Fruit fly (Drosophila melanogaster): ENCODE results near the gene CHMP2B.

CHMP2B gene

dm6 chr3L:5139312-5139711, at the start of gene CHMP2B, which contains the start of gene Tcs5 (continued):
- peak; percentile 100 for TF ChIP-seq Optix (GFP tag; IDR thresholded peaks at IDR 0.05)
- no peak for TF ChIP-seq Doc3 (GFP tag; IDR thresholded peaks at IDR 0.05; ENCODE audit: partially characterized antibody)
- peak; percentile 100 for TF ChIP-seq CG14050 (GFP tag; IDR thresholded peaks at IDR 0.05)
- peak; percentile 100 for TF ChIP-seq Mrtf (GFP tag; IDR thresholded peaks at IDR 0.05)
- no peak for TF ChIP-seq pita (GFP tag; optimal IDR thresholded peaks at IDR 0.05)
- TF ChIP-seq Taf1 (GFP tag; IDR thresholded peaks at IDR 0.05) = peak; percentile 100
- peak; percentile 99 for TF ChIP-seq sqz (GFP tag; optimal IDR thresholded peaks at IDR 0.05)
- TF ChIP-seq Kr (GFP tag; optimal IDR thresholded peaks at IDR 0.05) = peak; percentile 94
- peak; percentile 99 for TF ChIP-seq mirr (GFP tag; optimal IDR thresholded peaks at IDR 0.05)
- TF ChIP-seq shn (GFP tag; optimal IDR thresholded peaks at IDR 0.05) = peak; percentile 99
- peak; percentile 58 for TF ChIP-seq Bgb (GFP tag; IDR thresholded peaks at IDR 0.05; ENCODE audit: partially characterized antibody)
- no peak for TF ChIP-seq hb (GFP tag; IDR thresholded peaks at IDR 0.05; ENCODE audit: partially characterized antibody)
- peak; percentile 23 for TF ChIP-seq CG1832 (GFP tag; optimal IDR thresholded peaks at IDR 0.05)
- TF ChIP-seq CG12155 (GFP tag; optimal IDR thresholded peaks at IDR 0.05) = peak; percentile 99
- TF ChIP-seq Asciz (GFP tag; optimal IDR thresholded peaks at IDR 0.05) = peak; percentile 99
- TF ChIP-seq oc (tag; optimal IDR thresholded peaks at IDR 0.05) = peak; percentile 100
- TF ChIP-seq emc (GFP tag; optimal IDR thresholded peaks at IDR 0.05) = peak; percentile 99
- peak; percentile 99 for TF ChIP-seq tap (tag; optimal IDR thresholded peaks at IDR 0.05)
- peak; percentile 99 for TF ChIP-seq CG4328 (GFP tag; optimal IDR thresholded peaks at IDR 0.05)
- TF ChIP-seq Lpt (GFP tag; optimal IDR thresholded peaks at IDR 0.05) = no peak
- peak in 1 of 2 experiments; percentile 95 for TF ChIP-seq Hr78 (GFP tag; optimal IDR thresholded peaks at IDR 0.05)
- TF ChIP-seq NFAT (GFP tag; IDR thresholded peaks at IDR 0.05) = peak; percentile 100
- TF ChIP-seq CG7928 (GFP tag; optimal IDR thresholded peaks at IDR 0.05) = peak; percentile 88
- TF ChIP-seq CG12236 (GFP tag; optimal IDR thresholded peaks at IDR 0.05) = peak; percentile 99
- peak; percentile 99 for TF ChIP-seq CG33557 (GFP tag; optimal IDR thresholded peaks at IDR 0.05)
- peak; percentile 99 for TF ChIP-seq CG17612 (GFP tag; IDR thresholded peaks at IDR 0.05)
- TF ChIP-seq B-H1 (GFP tag; IDR thresholded peaks at IDR 0.05) = peak; percentile 100
- peak; percentile 100 for TF ChIP-seq nmo (GFP tag; optimal IDR thresholded peaks at IDR 0.05)
- peak; percentile 99 for TF ChIP-seq slou (GFP tag; optimal IDR thresholded peaks at IDR 0.05)
- no peak for TF ChIP-seq Dfd (GFP tag; optimal IDR thresholded peaks at IDR 0.05)
- TF ChIP-seq stwl (tag; optimal IDR thresholded peaks at IDR 0.05) = peak; percentile 97
- TF ChIP-seq CG7372 (GFP tag; IDR thresholded peaks at IDR 0.05) = peak; percentile 100
- peak; percentile 99 for TF ChIP-seq gcm (GFP tag; optimal IDR thresholded peaks at IDR 0.05)
- TF ChIP-seq Ravus (GFP tag; IDR thresholded peaks at IDR 0.05) = peak; percentile 100
- TF ChIP-seq CG14014 (GFP tag; IDR thresholded peaks at IDR 0.05) = peak; percentile 100
- TF ChIP-seq wor (GFP tag; IDR thresholded peaks at IDR 0.05) = peak; percentile 100
- peak; percentile 100 for TF ChIP-seq HHEX (GFP tag; optimal IDR thresholded peaks at IDR 0.05)
- TF ChIP-seq CG3995 (GFP tag; optimal IDR thresholded peaks at IDR 0.05) = peak; percentile 89
- peak; percentile 100 for TF ChIP-seq E2f1 (GFP tag; IDR thresholded peaks at IDR 0.05)
- TF ChIP-seq CG17385 (GFP tag; optimal IDR thresholded peaks at IDR 0.05) = peak; percentile 99
- TF ChIP-seq CG16863 (GFP tag; optimal IDR thresholded peaks at IDR 0.05) = peak; percentile 99
- TF ChIP-seq dati (GFP tag; IDR thresholded peaks at IDR 0.05) = peak; percentile 100
- peak; percentile 100 for TF ChIP-seq ken (GFP tag; IDR thresholded peaks at IDR 0.05)
- no peak for TF ChIP-seq unc-4 (GFP tag; IDR thresholded peaks at IDR 0.05; ENCODE audit: partially characterized antibody)
- peak; percentile 99 for TF ChIP-seq onecut (GFP tag; IDR thresholded peaks at IDR 0.05)
- peak; percentile 96 for TF ChIP-seq lbe (GFP tag; optimal IDR thresholded peaks at IDR 0.05)
- peak; percentile 100 for TF ChIP-seq tio (GFP tag; optimal IDR thresholded peaks at IDR 0.05)
- TF ChIP-seq Gsc (GFP tag; IDR thresholded peaks at IDR 0.05) = peak; percentile 100
- TF ChIP-seq CG4707 (GFP tag; optimal IDR thresholded peaks at IDR 0.05) = peak; percentile 97
- TF ChIP-seq sens-2 (GFP tag; IDR thresholded peaks at IDR 0.05) = peak; percentile 100
- TF ChIP-seq CG12659 (GFP tag; optimal IDR thresholded peaks at IDR 0.05) = peak; percentile 100

All from whole organism, embryonic.